Worm (Caenorhabditis elegans) whole organism, L3 larva: Measurements from ENCODE around the gene frl-1.

Experiments used
- ceh-28 ChIP-seq: fragments of 150-350 bp; optimal IDR thresholded peaks from 2 replicates; lab custom pipeline; 2014; ENCODE audit warnings: missing biosample characterization, missing genetic modification reagents, missing genetic modification characterization
- ceh-82 ChIP-seq: fragments of 150-350 bp; optimal IDR thresholded peaks from 2 replicates; lab custom pipeline; 2014; ENCODE audit warnings: missing biosample characterization, missing genetic modification characterization
- elt-3 ChIP-seq, 3 experiments: fragments of 150-350 bp in 1 of 3; sonication (generic microtip) in 2 of 3; optimal IDR thresholded peaks; 2 replicates in 2 of 3; 4 replicates in 1 of 3; lab custom pipeline; 2014 to 2017; ENCODE audit warnings: missing biosample characterization in 3 of 3, missing genetic modification characterization in 3 of 3
- mdl-1 ChIP-seq: fragments of 150-350 bp; optimal IDR thresholded peaks from 2 replicates; lab custom pipeline; 2014; ENCODE audit warnings: missing biosample characterization, missing genetic modification characterization
- nhr-237 ChIP-seq: fragments of 150-350 bp; optimal IDR thresholded peaks from 2 replicates; lab custom pipeline; 2014; ENCODE audit warnings: missing biosample characterization, missing genetic modification characterization
- nhr-67 ChIP-seq: fragments of 150-350 bp; optimal IDR thresholded peaks from 2 replicates; lab custom pipeline; 2014; ENCODE audit warnings: missing biosample characterization, missing genetic modification characterization
- skn-1 ChIP-seq: fragments of 150-350 bp; optimal IDR thresholded peaks from 2 replicates; lab custom pipeline; 2014; ENCODE audit warnings: missing biosample characterization, missing genetic modification characterization

frl-1 gene

ce11 chrIII:2197706-2198105 lies 73.8 kb downstream of the frl-1 start, which contains the start of gene C39B5.6:
C39B5.6 (plus strand) TSS chrIII:2198006.
- TF ChIP-seq mdl-1 (no peak), nhr-237 (no peak), ceh-82 (tag; lab: Kevin White, UChicago) (no peak), ceh-28 (tag; lab: Kevin White, UChicago) (no peak), elt-3 (tag; optimal IDR thresholded peaks at IDR 0.05; lab: Kevin White, UChicago) (no peak), skn-1 (tag; lab: Kevin White, UChicago) (no peak), nhr-67 (tag; lab: Kevin White, UChicago) (no peak)
